Fruit fly (Drosophila melanogaster): Measurements from ENCODE around the gene Zcchc7.

Gene Zcchc7

DNA sequence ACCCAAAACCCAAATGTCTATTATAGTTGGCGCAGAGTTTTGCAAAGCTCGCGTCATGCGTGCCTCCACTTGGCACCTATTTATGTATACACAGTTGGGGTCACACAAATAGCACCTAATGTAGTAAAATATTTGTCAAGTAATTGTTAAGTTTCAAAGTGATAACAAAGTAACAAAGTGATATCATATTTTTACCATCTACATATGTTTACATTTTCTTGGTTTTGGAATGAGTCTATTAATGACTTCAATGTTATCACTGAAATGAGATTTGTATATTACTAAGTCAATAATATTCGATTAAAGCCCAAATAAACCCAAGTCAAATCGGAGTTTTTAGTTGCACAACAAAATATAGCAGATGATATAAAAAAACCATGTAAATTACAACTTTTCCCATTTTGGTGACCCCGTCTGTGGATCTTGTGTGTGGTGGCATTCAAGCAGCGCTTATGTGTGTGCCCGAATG is 27.3 kb downstream of the Zcchc7 start (continued):
- TF ChIP-seq bsh (GFP tag; optimal IDR thresholded peaks at IDR 0.05), result peak; percentile 68 to 70
- TF ChIP-seq CG9876 (GFP tag; optimal IDR thresholded peaks at IDR 0.05), result peak; percentile 24
- TF ChIP-seq CG2129 (GFP tag; IDR thresholded peaks at IDR 0.05; ENCODE audit: partially characterized antibody), result no peak
- TF ChIP-seq BEAF-32 (GFP tag; optimal IDR thresholded peaks at IDR 0.05), result no peak
- TF ChIP-seq Fer3 (tag; optimal IDR thresholded peaks at IDR 0.05), result peak; percentile 67
- TF ChIP-seq CG32767 (GFP tag; IDR thresholded peaks at IDR 0.05), result no peak
- TF ChIP-seq NfI (GFP tag; optimal IDR thresholded peaks at IDR 0.05), result peak; percentile 57
- no peak for TF ChIP-seq hb (GFP tag; IDR thresholded peaks at IDR 0.05; ENCODE audit: partially characterized antibody)
- TF ChIP-seq nmo (GFP tag; optimal IDR thresholded peaks at IDR 0.05), result peak; percentile 77
- TF ChIP-seq ttk (GFP tag; IDR thresholded peaks at IDR 0.05), result peak; percentile 32; the same call in 1 of the 2 replicates
- TF ChIP-seq Oli (tag; optimal IDR thresholded peaks at IDR 0.05), result peak; percentile 88
- no peak for TF ChIP-seq cad (GFP tag; optimal IDR thresholded peaks at IDR 0.05)
- TF ChIP-seq luna (GFP tag; optimal IDR thresholded peaks at IDR 0.05), result no peak
- peak; percentile 70 for TF ChIP-seq CG10979 (tag; optimal IDR thresholded peaks at IDR 0.05)
- TF ChIP-seq chif (GFP tag; optimal IDR thresholded peaks at IDR 0.05), result peak; percentile 47 to 57
- no peak for TF ChIP-seq Poxn (GFP tag; IDR thresholded peaks at IDR 0.05)
- TF ChIP-seq gfzf (GFP tag; optimal IDR thresholded peaks at IDR 0.05), result no peak
- 0 out of 3 replicates have a peak, but pooled peaks have one; percentile 7 for TF ChIP-seq CG6175 (GFP tag; IDR thresholded peaks at IDR 0.05)
- TF ChIP-seq Hr51 (GFP tag; optimal IDR thresholded peaks at IDR 0.05), result peak; percentile 19 to 88
- TF ChIP-seq CG31365 (tag; optimal IDR thresholded peaks at IDR 0.05), result peak; percentile 2
- peak; percentile 87 for TF ChIP-seq CG7556 (GFP tag; optimal IDR thresholded peaks at IDR 0.05)
- peak; percentile 54 for TF ChIP-seq CG10267 (tag; optimal IDR thresholded peaks at IDR 0.05)
- no peak for TF ChIP-seq grn (GFP tag; optimal IDR thresholded peaks at IDR 0.05)
- TF ChIP-seq nom (GFP tag; optimal IDR thresholded peaks at IDR 0.05), result no peak
- peak; percentile 27; the same call in 1 of the 2 replicates for TF ChIP-seq Ada2b (GFP tag; IDR thresholded peaks at IDR 0.05)
- TF ChIP-seq CG6254 (GFP tag; optimal IDR thresholded peaks at IDR 0.05), result peak; percentile 50
- no peak for TF ChIP-seq toy (GFP tag; IDR thresholded peaks at IDR 0.05)
- TF ChIP-seq CG3726 (GFP tag; IDR thresholded peaks at IDR 0.05), result no peak
- no peak for TF ChIP-seq Taf1 (GFP tag; IDR thresholded peaks at IDR 0.05)
- TF ChIP-seq CG31388 (GFP tag; optimal IDR thresholded peaks at IDR 0.05), result peak; percentile 50
- TF ChIP-seq hbn (GFP tag; IDR thresholded peaks at IDR 0.05; ENCODE audit: partially characterized antibody), result no peak
- peak; percentile 73 for TF ChIP-seq CG18599 (GFP tag; optimal IDR thresholded peaks at IDR 0.05)
- peak; percentile 84 for TF ChIP-seq Fer1 (GFP tag; optimal IDR thresholded peaks at IDR 0.05)
- no peak for TF ChIP-seq CG42726 (GFP tag; IDR thresholded peaks at IDR 0.05; ENCODE audit: partially characterized antibody)
- TF ChIP-seq dati (GFP tag; IDR thresholded peaks at IDR 0.05), result no peak
- TF ChIP-seq Mrtf (GFP tag; IDR thresholded peaks at IDR 0.05), result 0 out of 3 replicates have a peak, but pooled peaks have one; percentile 34
- TF ChIP-seq gt (GFP tag; IDR thresholded peaks at IDR 0.05), result no peak
- TF ChIP-seq fu2 (GFP tag; optimal IDR thresholded peaks at IDR 0.05), result peak; percentile 41
- TF ChIP-seq HLHmδ (GFP tag; optimal IDR thresholded peaks at IDR 0.05), result no peak
- TF ChIP-seq CG5180 (GFP tag; optimal IDR thresholded peaks at IDR 0.05), result peak; percentile 84
- TF ChIP-seq CG11456 (GFP tag; IDR thresholded peaks at IDR 0.05), result 0 out of 3 replicates have a peak, but pooled peaks have one; percentile 47
- no peak for TF ChIP-seq CG16813 (GFP tag; IDR thresholded peaks at IDR 0.05; ENCODE audit: partially characterized antibody)
- peak; percentile 61 for TF ChIP-seq jing (GFP tag; optimal IDR thresholded peaks at IDR 0.05)
- TF ChIP-seq gro (GFP tag; optimal IDR thresholded peaks at IDR 0.05), result no peak
- TF ChIP-seq CG10543 (GFP tag; optimal IDR thresholded peaks at IDR 0.05), result peak; percentile 20
- peak; percentile 47; the same call in 1 of the 2 replicates for TF ChIP-seq CG31224 (GFP tag; IDR thresholded peaks at IDR 0.05)
- peak; percentile 79 for TF ChIP-seq Drgx (GFP tag; IDR thresholded peaks at IDR 0.05)
- TF ChIP-seq C15 (GFP tag; IDR thresholded peaks at IDR 0.05), result no peak
- peak; percentile 55 for TF ChIP-seq dmrt11E (tag; optimal IDR thresholded peaks at IDR 0.05)

All from whole organism, embryonic.